Fruit fly (Drosophila melanogaster): Measurements from ENCODE around the gene ZnT86D.

DNA sequence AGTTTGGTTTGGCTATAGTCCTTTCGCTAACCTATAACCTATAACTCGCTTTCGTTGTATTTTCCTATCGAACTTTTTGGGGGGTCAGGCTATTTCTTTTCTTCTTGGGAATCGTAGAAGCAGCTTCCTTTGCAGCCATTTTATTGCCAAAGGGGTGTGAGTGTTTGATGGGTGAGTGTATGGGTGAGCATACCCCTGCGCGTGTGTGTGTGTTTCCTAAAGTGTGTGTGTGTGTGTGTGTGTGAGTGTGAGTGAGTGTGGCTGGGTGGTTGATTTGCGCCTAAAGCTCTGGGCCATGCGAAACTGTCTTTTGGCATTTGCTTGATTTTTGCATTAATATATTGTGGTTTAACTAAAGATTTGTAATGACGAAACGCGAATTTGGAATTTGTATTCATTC lies 39.4 kb upstream of the ZnT86D start:
- TF ChIP-seq CG8478 (optimal IDR thresholded peaks at IDR 0.05): no peak
- TF ChIP-seq CTCF (optimal IDR thresholded peaks at IDR 0.05): no peak

Measured in S2 (cell line).